Worm (Caenorhabditis elegans) whole organism, L1 larva: Measurements from ENCODE around the gene C49C8.8.

ENCODE experiments used
- C04F5.9 ChIP-seq: sonication (generic microtip); optimal IDR thresholded peaks from 2 replicates; lab custom pipeline; 2016; ENCODE audit warnings: missing genetic modification characterization, missing compliant biosample characterization
- lsy-2 ChIP-seq, 2 experiments: fragments of 150-350 bp; optimal IDR thresholded peaks; 2 replicates each; lab custom pipeline; 2014; ENCODE audit warnings: missing biosample characterization in 2 of 2, missing genetic modification characterization in 2 of 2

- TF ChIP-seq lsy-2 (tag; optimal IDR thresholded peaks at IDR 0.05; lab: Kevin White, UChicago) (peak in 1 of 2 experiments; percentile 49), C04F5.9 (tag; lab: Kevin White, UChicago) (no peak)
Measured at ce11 chrIV:8627328-8627727, 24.6 kb upstream of the C49C8.8 start, which contains the start of gene F42A9.11.
